Worm (Caenorhabditis elegans) whole organism, L3 larva: ENCODE measurements around the gene sec-31.
"Not testable (repeated sequence)": the region's sequence is repeated elsewhere in the genome, so short reads cannot be mapped to it uniquely, and the experiment has no call there.

Experiments used
- aly-2 ChIP-seq: fragments of 150-350 bp; optimal IDR thresholded peaks from 2 replicates; lab custom pipeline; 2014; ENCODE audit warnings: missing biosample characterization, missing genetic modification characterization
- hmg-11 ChIP-seq: sonication (generic microtip); optimal IDR thresholded peaks from 2 replicates; lab custom pipeline; 2016; ENCODE audit warnings: missing genetic modification characterization, missing compliant biosample characterization
- nhr-25 ChIP-seq: sonication (generic microtip); optimal IDR thresholded peaks from 2 replicates; lab custom pipeline; 2017; ENCODE audit warnings: missing biosample characterization, missing genetic modification characterization

DNA sequence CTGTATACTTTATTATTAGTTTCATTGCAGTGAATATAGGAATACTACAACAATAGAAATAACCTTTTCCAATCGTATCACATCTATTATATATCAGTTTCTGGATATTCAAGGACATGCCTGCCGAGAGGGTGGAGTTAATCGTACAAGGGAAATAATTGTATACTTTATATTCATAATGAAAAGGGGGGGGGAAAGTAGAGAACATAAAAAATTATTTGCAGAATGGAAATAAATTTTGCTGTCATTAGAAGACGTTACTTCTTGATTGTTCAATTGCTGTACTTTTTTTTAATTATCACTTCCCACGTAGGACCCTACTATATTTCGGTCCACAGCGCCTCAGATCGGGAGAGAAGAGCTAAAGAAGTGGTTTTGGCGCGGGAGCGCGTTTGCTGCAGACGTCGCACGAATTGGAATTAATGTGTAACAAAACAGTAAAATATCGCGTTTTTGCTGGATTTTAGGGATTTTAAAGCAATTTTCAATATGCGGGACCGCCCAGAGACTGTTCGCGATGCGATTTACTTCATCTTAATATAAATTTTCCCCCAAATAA is 26.8 kb upstream of the sec-31 start, which contains the start of gene dsl-6:
- not testable (repeated sequence) for TF ChIP-seq hmg-11, aly-2, nhr-25 (tag; lab: Kevin White, UChicago)
